Worm (Caenorhabditis elegans): ENCODE data around the gene B0281.1.

B0281.1 gene

ce11 chrII:2330462-2330861, 17.6 kb downstream of the B0281.1 start:
- no peak for TF ChIP-seq unc-62 (GFP tag; optimal IDR thresholded peaks at IDR 0.05)

- TF ChIP-seq fos-1 (tag; optimal IDR thresholded peaks at IDR 0.05) (peak; percentile 1), ceh-82 (tag; optimal IDR thresholded peaks at IDR 0.05) (no peak), lin-13 (GFP tag; optimal IDR thresholded peaks at IDR 0.05) (no peak), ama-1 (optimal IDR thresholded peaks at IDR 0.05) (no peak)
These were observed 19.4 kb downstream of the B0281.1 start, which contains the start of gene F43C11.8 for ce11 chrII:2332220-2332619. Gene F43C11.8 (plus strand): TSS chrII:2332520.

ce11 chrII:2335572-2335971, 22.7 kb downstream of the B0281.1 start, which contains the start of gene F43C11.7:
Gene F43C11.7 (plus strand): TSS chrII:2335897.
- TF ChIP-seq fos-1 (tag; optimal IDR thresholded peaks at IDR 0.05) (peak; percentile 60), unc-55 (GFP tag; optimal IDR thresholded peaks at IDR 0.05) (no peak), gmeb-1 (tag; optimal IDR thresholded peaks at IDR 0.05) (peak; percentile 26), nhr-129 (tag; optimal IDR thresholded peaks at IDR 0.05) (no peak)

ce11 chrII:2336177-2336576, 23.3 kb downstream of the B0281.1 start:
- TF ChIP-seq nhr-10 (tag; optimal IDR thresholded peaks at IDR 0.05) = no peak
- TF ChIP-seq dmd-4 (tag; optimal IDR thresholded peaks at IDR 0.05) = no peak
- no peak for TF ChIP-seq blmp-1 (tag; optimal IDR thresholded peaks at IDR 0.05; ENCODE audit: insufficient read depth)
- TF ChIP-seq unc-55 (GFP tag; optimal IDR thresholded peaks at IDR 0.05) = no peak
- no peak for TF ChIP-seq mab-5 (tag; optimal IDR thresholded peaks at IDR 0.05)
- no peak for TF ChIP-seq egl-27 (tag; optimal IDR thresholded peaks at IDR 0.05)
- TF ChIP-seq unc-62 (GFP tag; optimal IDR thresholded peaks at IDR 0.05) = no peak
- no peak for TF ChIP-seq nhr-129 (tag; optimal IDR thresholded peaks at IDR 0.05)
- TF ChIP-seq ceh-16 (tag; optimal IDR thresholded peaks at IDR 0.05) = no peak
- TF ChIP-seq ztf-11 (tag; optimal IDR thresholded peaks at IDR 0.05) = no peak
- TF ChIP-seq aly-2 (tag; optimal IDR thresholded peaks at IDR 0.05) = no peak

ce11 chrII:2340974-2341373, 28.1 kb downstream of the B0281.1 start:
- TF ChIP-seq ztf-1 (GFP tag; conservative IDR thresholded peaks at IDR 0.05) (no peak), peb-1 (tag; optimal IDR thresholded peaks at IDR 0.05) (no peak), fos-1 (tag; optimal IDR thresholded peaks at IDR 0.05) (no peak), lin-11 (tag; optimal IDR thresholded peaks at IDR 0.05) (no peak), skn-1 (tag; optimal IDR thresholded peaks at IDR 0.05) (no peak), ceh-16 (tag; optimal IDR thresholded peaks at IDR 0.05) (no peak), unc-55 (GFP tag; optimal IDR thresholded peaks at IDR 0.05) (peak; percentile 26), zag-1 (tag; optimal IDR thresholded peaks at IDR 0.05) (no peak), lin-13 (GFP tag; optimal IDR thresholded peaks at IDR 0.05) (no peak), sma-3 (GFP tag; optimal IDR thresholded peaks at IDR 0.05) (no peak), ztf-4 (tag; optimal IDR thresholded peaks at IDR 0.05) (no peak), Y55F3AM.14 (GFP tag; optimal IDR thresholded peaks at IDR 0.05) (no peak), unc-62 (GFP tag; optimal IDR thresholded peaks at IDR 0.05) (no peak), ZK546.5 (tag; optimal IDR thresholded peaks at IDR 0.05) (no peak), C34F6.9 (tag; optimal IDR thresholded peaks at IDR 0.05) (no peak), F13H6.1 (tag; optimal IDR thresholded peaks at IDR 0.05) (no peak), sem-4 (tag; optimal IDR thresholded peaks at IDR 0.05) (no peak), crh-2 (tag; optimal IDR thresholded peaks at IDR 0.05) (peak; percentile 14), nhr-11 (tag; optimal IDR thresholded peaks at IDR 0.05) (no peak), mdl-1 (tag; optimal IDR thresholded peaks at IDR 0.05) (no peak), egl-27 (tag; optimal IDR thresholded peaks at IDR 0.05) (no peak), lsy-2 (tag; optimal IDR thresholded peaks at IDR 0.05) (peak in 1 of 2 experiments; percentile 38), lin-39 (tag; optimal IDR thresholded peaks at IDR 0.05) (no peak), nhr-237 (tag; optimal IDR thresholded peaks at IDR 0.05) (no peak)

- TF ChIP-seq mab-5 (tag; optimal IDR thresholded peaks at IDR 0.05) (no peak), nhr-23 (tag; optimal IDR thresholded peaks at IDR 0.05) (no peak), elt-3 (tag; optimal IDR thresholded peaks at IDR 0.05) (no peak)
These were observed 28.6 kb downstream of the B0281.1 start, which contains the start of gene enri-1 for ce11 chrII:2341515-2341914. Gene enri-1 (minus strand): TSS chrII:2341615.

Measured in whole organism, L2 larva.